Worm (Caenorhabditis elegans) whole organism, late embryonic: Measurements from ENCODE around the gene nhr-204.
"Not testable (repeated sequence)": the region's sequence is repeated elsewhere in the genome, so short reads cannot be mapped to it uniquely, and the experiment has no call there.

Experiments
- K02D7.2 ChIP-seq: sonication (generic microtip); optimal IDR thresholded peaks from 2 replicates; lab custom pipeline; 2017; ENCODE audit warnings: mild to moderate bottlenecking, missing genetic modification characterization, missing compliant biosample characterization
- Y22D7AL.16 ChIP-seq: sonication (generic microtip); optimal IDR thresholded peaks from 2 replicates; lab custom pipeline; 2016; ENCODE audit warnings: missing genetic modification characterization, missing compliant biosample characterization
- ama-1 ChIP-seq: fragments of 150-350 bp; optimal IDR thresholded peaks from 2 replicates; lab custom pipeline; 2014
- ceh-19 ChIP-seq: fragments of 200-800 bp; sonication (Bioruptor generic); optimal IDR thresholded peaks from 2 replicates; lab custom pipeline; 2018; ENCODE audit warnings: mild to moderate bottlenecking, missing genetic modification characterization, missing compliant biosample characterization
- ceh-24 ChIP-seq: sonication (generic microtip); optimal IDR thresholded peaks from 2 replicates; lab custom pipeline; 2016; ENCODE audit warnings: mild to moderate bottlenecking, missing genetic modification characterization, missing compliant biosample characterization
- ceh-48 ChIP-seq: sonication (generic microtip); optimal IDR thresholded peaks from 2 replicates; lab custom pipeline; 2016; ENCODE audit warnings: missing genetic modification characterization, inconsistent platforms, missing compliant biosample characterization
- ceh-9 ChIP-seq: sonication (generic microtip); optimal IDR thresholded peaks from 2 replicates; lab custom pipeline; 2016; ENCODE audit warnings: mild to moderate bottlenecking, missing genetic modification characterization, inconsistent platforms, missing compliant biosample characterization
- che-1 ChIP-seq: sonication (generic microtip); optimal IDR thresholded peaks from 2 replicates; lab custom pipeline; 2016; ENCODE audit warnings: mild to moderate bottlenecking, missing genetic modification characterization, missing compliant biosample characterization
- elt-2 ChIP-seq: sonication (generic microtip); optimal IDR thresholded peaks from 2 replicates; lab custom pipeline; 2016; ENCODE audit warnings: missing genetic modification reagents, missing genetic modification characterization, missing compliant biosample characterization
- fax-1 ChIP-seq: sonication (generic microtip); optimal IDR thresholded peaks from 2 replicates; lab custom pipeline; 2016; ENCODE audit warnings: missing genotype, missing genetic modification characterization, missing compliant biosample characterization
- gmeb-2 ChIP-seq: sonication (generic microtip); optimal IDR thresholded peaks from 2 replicates; lab custom pipeline; 2016; ENCODE audit warnings: missing genetic modification characterization, inconsistent platforms, missing compliant biosample characterization
- hlh-15 ChIP-seq: sonication (generic microtip); optimal IDR thresholded peaks from 2 replicates; lab custom pipeline; 2016; ENCODE audit warnings: missing genetic modification characterization, missing compliant biosample characterization
- madf-2 ChIP-seq: sonication (generic microtip); optimal IDR thresholded peaks from 2 replicates; lab custom pipeline; 2017; ENCODE audit warnings: missing genetic modification characterization, missing compliant biosample characterization
- nfya-1 ChIP-seq: sonication (generic microtip); optimal IDR thresholded peaks from 2 replicates; lab custom pipeline; 2017; ENCODE audit warnings: missing genetic modification characterization, mild to moderate bottlenecking, missing compliant biosample characterization, antibody characterized with exemption, moderate library complexity
- nhr-11 ChIP-seq: fragments of 150-350 bp; optimal IDR thresholded peaks from 2 replicates; lab custom pipeline; 2014; ENCODE audit warnings: missing biosample characterization, missing genetic modification characterization
- npax-4 ChIP-seq: sonication (generic microtip); optimal IDR thresholded peaks from 2 replicates; lab custom pipeline; 2016; ENCODE audit warnings: missing genetic modification characterization, missing compliant biosample characterization
- pag-3 ChIP-seq: sonication (generic microtip); optimal IDR thresholded peaks from 2 replicates; lab custom pipeline; 2016; ENCODE audit warnings: missing compliant biosample characterization, missing genetic modification characterization, borderline replicate concordance
- pat-9 ChIP-seq: fragments of 200-800 bp; sonication (Bioruptor generic); optimal IDR thresholded peaks from 2 replicates; lab custom pipeline; 2018; ENCODE audit warnings: mild to moderate bottlenecking, missing genetic modification characterization, moderate library complexity, missing compliant biosample characterization
- pax-1 ChIP-seq: fragments of 150-350 bp; optimal IDR thresholded peaks from 2 replicates; lab custom pipeline; 2014; ENCODE audit warnings: missing biosample characterization, missing genetic modification characterization
- pha-2 ChIP-seq: sonication (generic microtip); optimal IDR thresholded peaks from 2 replicates; lab custom pipeline; 2017; ENCODE audit warnings: mild to moderate bottlenecking, missing genetic modification characterization, missing compliant biosample characterization
- sdc-2 ChIP-seq: sonication (generic microtip); optimal IDR thresholded peaks from 2 replicates; lab custom pipeline; 2016; ENCODE audit warnings: missing genotype, missing genetic modification characterization, missing compliant biosample characterization
- syd-9 ChIP-seq: sonication (generic microtip); optimal IDR thresholded peaks from 2 replicates; lab custom pipeline; 2016; ENCODE audit warnings: mild to moderate bottlenecking, missing genetic modification characterization, moderate library complexity, missing compliant biosample characterization
- tbx-7 ChIP-seq: sonication (generic microtip); optimal IDR thresholded peaks from 2 replicates; lab custom pipeline; 2016; ENCODE audit warnings: missing genotype, missing genetic modification characterization, missing compliant biosample characterization
- ttx-3 ChIP-seq: sonication (generic microtip); optimal IDR thresholded peaks from 2 replicates; lab custom pipeline; 2016; ENCODE audit warnings: missing genetic modification reagents, missing genetic modification characterization, missing compliant biosample characterization
- unc-3 ChIP-seq, 2 experiments: fragments of 200-800 bp in 1 of 2; sonication (Bioruptor generic) in 1 of 2; sonication (generic microtip) in 1 of 2; conservative IDR thresholded peaks in 1 of 2; optimal IDR thresholded peaks in 1 of 2; 2 replicates each; pipeline versions ENCODE4 v1.3.6 to Lab custom; 2016 to 2022; ENCODE audit warnings: missing compliant biosample characterization in 2 of 2, missing genetic modification characterization in 2 of 2, missing genetic modification reagents in 1 of 2
- unc-55 ChIP-seq: sonication (generic microtip); optimal IDR thresholded peaks from 2 replicates; lab custom pipeline; 2017; ENCODE audit warnings: missing biosample characterization, missing genetic modification reagents, missing genetic modification characterization
- unc-86 ChIP-seq: sonication (generic microtip); optimal IDR thresholded peaks from 2 replicates; lab custom pipeline; 2016; ENCODE audit warnings: missing genetic modification characterization, missing compliant biosample characterization
- zip-5 ChIP-seq: sonication (generic microtip); optimal IDR thresholded peaks from 2 replicates; lab custom pipeline; 2016; ENCODE audit warnings: missing genetic modification characterization, missing compliant biosample characterization
- ztf-16 ChIP-seq: sonication (generic microtip); optimal IDR thresholded peaks from 2 replicates; lab custom pipeline; 2017; ENCODE audit warnings: missing genetic modification characterization, missing compliant biosample characterization

The nhr-204 gene

DNA sequence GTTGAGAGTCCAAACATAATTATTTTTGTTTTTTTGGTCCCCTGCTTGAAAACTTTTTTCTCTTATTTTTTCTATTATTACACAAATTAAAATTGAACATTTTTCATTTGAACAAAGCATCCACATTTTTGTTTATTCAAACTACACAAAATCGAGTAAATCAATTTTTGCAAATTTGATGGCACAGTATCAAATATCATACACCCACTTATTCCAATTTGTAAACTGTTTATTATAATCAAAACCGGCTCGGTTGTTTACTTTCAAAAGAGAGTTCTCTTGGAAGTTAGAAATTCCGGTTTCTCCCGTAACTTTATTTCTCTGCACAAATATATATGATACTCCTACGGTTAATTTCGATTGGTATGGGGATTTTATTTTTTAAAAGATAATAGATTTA is 9.4 kb upstream of the nhr-204 start, which contains the start of gene lgc-26:
TSS of gene lgc-26 (plus strand) at position 301 of the 400 bp plus-strand sequence.
- no peak for TF ChIP-seq ceh-19 (GFP tag; lab: Kevin White, UChicago)
- no peak for TF ChIP-seq pha-2 (tag; lab: Kevin White, UChicago)
- no peak for TF ChIP-seq che-1 (tag; lab: Kevin White, UChicago)
- TF ChIP-seq fax-1 (tag; lab: Kevin White, UChicago): no peak
- TF ChIP-seq syd-9 (tag; lab: Kevin White, UChicago): no peak
- TF ChIP-seq ama-1 (lab: Kevin White, UChicago): no peak
- no peak for TF ChIP-seq npax-4 (tag; lab: Kevin White, UChicago)
- no peak for TF ChIP-seq hlh-15 (tag; lab: Kevin White, UChicago)
- TF ChIP-seq madf-2 (tag; lab: Kevin White, UChicago): no peak
- no peak for TF ChIP-seq Y22D7AL.16 (tag; lab: Kevin White, UChicago)
- no peak for TF ChIP-seq zip-5 (tag; lab: Kevin White, UChicago)

DNA sequence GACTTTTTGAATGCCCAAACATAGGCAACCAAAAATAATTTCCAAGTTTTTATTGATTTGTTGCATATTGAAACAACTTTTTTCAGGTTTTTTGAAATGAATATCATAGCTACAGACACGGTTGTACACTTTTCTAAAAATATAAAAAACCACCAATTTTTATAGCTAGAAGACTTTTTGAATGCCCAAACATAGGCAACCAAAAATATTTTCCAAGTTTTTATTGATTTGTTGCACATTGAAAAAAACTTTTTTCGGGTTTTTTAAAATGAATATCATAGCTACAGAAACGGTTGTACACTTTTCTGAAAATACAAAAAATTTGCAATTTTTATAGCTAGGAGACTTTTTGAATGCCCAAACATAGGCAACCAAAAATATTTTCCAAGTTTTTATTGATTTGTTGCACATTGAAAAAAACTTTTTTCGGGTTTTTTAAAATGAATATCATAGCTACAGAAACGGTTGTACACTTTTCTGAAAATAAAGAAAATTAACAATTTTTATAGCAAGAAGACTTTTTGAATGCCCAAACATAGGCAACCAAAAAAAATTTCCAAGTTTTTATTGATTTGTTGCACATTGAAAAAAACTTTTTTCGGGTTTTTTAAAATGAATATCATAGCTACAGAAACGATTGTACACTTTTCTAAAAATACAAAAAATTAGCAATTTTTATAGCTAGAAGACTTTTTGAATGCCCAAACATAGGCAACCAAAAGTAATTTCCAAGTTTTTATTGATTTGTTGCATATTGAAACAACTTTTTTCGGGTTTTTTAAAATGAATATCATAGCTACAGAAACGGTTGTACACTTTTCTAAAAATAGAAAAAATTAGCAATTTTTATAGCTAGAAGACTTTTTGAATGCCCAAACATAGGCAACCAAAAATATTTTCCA is 6.7 kb upstream of the nhr-204 start:
- peak; percentile 67 for TF ChIP-seq ttx-3 (tag; lab: Kevin White, UChicago)
- peak; percentile 69 for TF ChIP-seq pat-9 (tag; lab: Kevin White, UChicago)
- TF ChIP-seq npax-4 (tag; lab: Kevin White, UChicago): peak; percentile 93
- TF ChIP-seq ceh-24 (tag; lab: Kevin White, UChicago): peak; percentile 90
- peak; percentile 97 for TF ChIP-seq K02D7.2 (tag; lab: Kevin White, UChicago)
- TF ChIP-seq elt-2 (tag; lab: Kevin White, UChicago): peak; percentile 31
- peak; percentile 59 for TF ChIP-seq nhr-11 (tag; lab: Kevin White, UChicago)
- peak; percentile 85 for TF ChIP-seq gmeb-2 (tag; lab: Kevin White, UChicago)
- TF ChIP-seq ceh-48 (tag; lab: Kevin White, UChicago): peak; percentile 92
- TF ChIP-seq unc-3 (GFP tag; conservative IDR thresholded peaks at IDR 0.05; lab: Robert Waterston, UW): not testable (repeated sequence)
- peak; percentile 93 for TF ChIP-seq unc-3 (tag; optimal IDR thresholded peaks at IDR 0.05; lab: Kevin White, UChicago)
- peak; percentile 75 for TF ChIP-seq hlh-15 (tag; lab: Kevin White, UChicago)
- TF ChIP-seq unc-86 (tag; lab: Kevin White, UChicago): peak; percentile 72
- TF ChIP-seq ztf-16: peak; percentile 77
- peak; percentile 69 for TF ChIP-seq zip-5 (tag; lab: Kevin White, UChicago)

DNA sequence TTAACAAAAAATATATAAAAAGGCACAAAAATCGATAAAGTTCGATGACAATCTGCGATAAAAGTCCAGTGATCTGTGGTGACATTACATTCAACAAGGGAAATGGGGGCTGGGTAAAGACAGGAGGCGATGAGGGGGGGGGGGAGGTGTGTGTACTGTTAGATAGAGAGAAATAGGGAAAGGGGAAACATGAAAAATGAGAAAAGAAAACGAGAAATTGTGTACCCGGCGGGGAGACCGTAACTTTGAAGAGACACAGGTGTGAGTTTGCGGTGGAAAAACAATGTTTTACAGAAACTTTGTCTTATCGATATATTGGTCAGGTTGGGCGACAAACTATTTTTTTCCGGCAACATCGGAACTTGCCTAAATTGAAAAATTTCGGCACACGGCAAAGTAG is 1.7 kb upstream of the nhr-204 start:
- no peak for TF ChIP-seq ceh-9 (tag; lab: Kevin White, UChicago)
- TF ChIP-seq, all 69 proteins: peak for 0

DNA sequence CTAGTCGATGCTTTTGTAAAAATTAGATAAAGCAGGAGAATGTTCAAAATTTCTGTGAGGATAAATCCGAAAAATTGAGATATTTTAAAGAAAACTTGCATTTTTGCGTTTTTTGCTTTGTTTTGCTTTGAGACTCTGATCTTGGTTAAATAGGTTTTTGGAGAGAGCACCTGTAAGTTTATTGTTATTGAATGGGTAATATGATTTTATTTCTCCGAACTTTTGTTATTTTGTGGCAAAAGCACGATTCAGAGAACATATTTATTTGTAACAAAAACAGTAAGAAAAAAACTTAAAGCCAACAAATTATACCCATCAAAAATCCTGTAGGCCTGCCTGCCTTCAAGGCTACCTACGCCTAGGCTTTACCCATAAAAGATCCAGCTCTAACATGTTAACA is 4.0 kb downstream of the nhr-204 start, which contains the start of gene str-121:
TSS of gene str-121 (minus strand) at position 101 of the 400 bp plus-strand sequence.
- TF ChIP-seq nfya-1 (no peak), tbx-7 (tag; lab: Kevin White, UChicago) (no peak), unc-86 (tag; lab: Kevin White, UChicago) (no peak), unc-55 (GFP tag; lab: Kevin White, UChicago) (no peak), madf-2 (tag; lab: Kevin White, UChicago) (no peak), sdc-2 (no peak), pag-3 (tag; lab: Kevin White, UChicago) (no peak), nhr-11 (tag; lab: Kevin White, UChicago) (no peak)

DNA sequence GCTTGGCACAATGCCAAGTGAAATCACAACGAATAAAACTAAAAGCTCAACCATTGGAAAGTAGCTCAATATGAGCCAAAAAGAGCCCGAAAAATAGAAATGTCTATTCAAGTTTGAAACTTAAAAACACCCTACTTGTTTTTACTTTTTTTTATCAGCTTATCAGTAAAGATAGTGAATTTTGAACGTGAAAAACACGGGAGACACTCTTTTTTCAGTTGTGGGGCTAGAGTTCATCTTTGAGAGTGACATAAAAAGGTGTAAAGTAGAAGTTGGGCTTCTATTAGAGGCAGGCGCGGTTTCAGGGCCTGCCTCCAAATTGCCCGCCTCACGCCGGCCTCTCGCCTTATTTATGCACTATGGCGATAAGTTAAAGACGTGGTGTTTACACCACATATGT is 7.0 kb downstream of the nhr-204 start, which contains the start of gene oac-39:
TSS of gene oac-39 (minus strand) at position 101 of the 400 bp plus-strand sequence.
- TF ChIP-seq fax-1 (tag; lab: Kevin White, UChicago) (no peak), elt-2 (tag; lab: Kevin White, UChicago) (no peak), pax-1 (tag; lab: Kevin White, UChicago) (no peak), zip-5 (tag; lab: Kevin White, UChicago) (no peak)
